Worm (Caenorhabditis elegans): Measurements from ENCODE around the gene M151.7.

ce11 chrII:3616615-3617014 lies 5.5 kb upstream of the M151.7 start:
- TF ChIP-seq egl-27 (tag; optimal IDR thresholded peaks at IDR 0.05): no peak
- TF ChIP-seq lir-3 (tag; optimal IDR thresholded peaks at IDR 0.05): no peak
- TF ChIP-seq ztf-11 (tag; optimal IDR thresholded peaks at IDR 0.05): no peak
- TF ChIP-seq fos-1 (tag; optimal IDR thresholded peaks at IDR 0.05): no peak
- TF ChIP-seq hlh-30 (tag; optimal IDR thresholded peaks at IDR 0.05; ENCODE audit: insufficient read depth): no peak
- peak in 1 of 2 experiments; percentile 5 for TF ChIP-seq unc-62 (GFP tag; optimal IDR thresholded peaks at IDR 0.05 in 1 of 2)
- TF ChIP-seq unc-62 (tag; optimal IDR thresholded peaks at IDR 0.05): no peak
- TF ChIP-seq mdl-1 (tag; optimal IDR thresholded peaks at IDR 0.05): no peak
- peak; percentile 1 for TF ChIP-seq mes-2 (tag; optimal IDR thresholded peaks at IDR 0.05; ENCODE audit: poor library complexity, severe bottlenecking)
- no peak for TF ChIP-seq hmg-1.1 (GFP tag; IDR thresholded peaks at IDR 0.05)
- TF ChIP-seq unc-130 (GFP tag; optimal IDR thresholded peaks at IDR 0.05): no peak
